Fruit fly (Drosophila melanogaster) whole organism, embryonic: ENCODE measurements around the gene CG5447.
A peak's percentile ranks its signal among the peaks of the same experiment; 100 is the strongest.

Source experiments
- Antp ChIP-seq: fragments of 200-800 bp; sonication (Bioruptor generic); optimal IDR thresholded peaks from 3 replicates; lab custom pipeline; 2016; ENCODE audit warnings: missing biosample characterization, missing genetic modification characterization
- Bdp1 ChIP-seq: fragments of 200-800 bp; sonication (Bioruptor generic); optimal IDR thresholded peaks from 3 replicates; lab custom pipeline; 2016; ENCODE audit warnings: missing biosample characterization, missing genetic modification characterization
- CG12071 ChIP-seq: fragments of 200-800 bp; sonication (Bioruptor generic); optimal IDR thresholded peaks from 3 replicates; lab custom pipeline; 2018; ENCODE audit warnings: missing biosample characterization, mild to moderate bottlenecking, missing genetic modification characterization
- CG12104 ChIP-seq: fragments of 200-800 bp; sonication (Bioruptor generic); optimal IDR thresholded peaks from 3 replicates; lab custom pipeline; 2016; ENCODE audit warnings: missing biosample characterization, missing genetic modification characterization
- CG1603 ChIP-seq: fragments of 200-800 bp; sonication (Bioruptor generic); optimal IDR thresholded peaks from 2 replicates; lab custom pipeline; 2019; ENCODE audit warnings: missing biosample characterization, mild to moderate bottlenecking, missing genetic modification characterization, moderate library complexity
- CG17359 ChIP-seq: fragments of 200-800 bp; sonication (Bioruptor generic); optimal IDR thresholded peaks from 3 replicates; lab custom pipeline; 2018; ENCODE audit warnings: missing biosample characterization, mild to moderate bottlenecking, missing genetic modification characterization, moderate library complexity
- CG17361 ChIP-seq: fragments of 200-800 bp; sonication (Bioruptor generic); IDR thresholded peaks from 3 replicates; pipeline ENCODE4 v1.3.6; 2022; ENCODE audit warnings: missing biosample characterization, missing genetic modification characterization
- CG17829 ChIP-seq: fragments of 200-800 bp; optimal IDR thresholded peaks from 2 replicates; lab custom pipeline; 2019; ENCODE audit warnings: missing biosample characterization, mild to moderate bottlenecking, missing genetic modification characterization, moderate library complexity
- CG18262 ChIP-seq: fragments of 200-800 bp; optimal IDR thresholded peaks from 3 replicates; lab custom pipeline; 2019; ENCODE audit warnings: missing biosample characterization, mild to moderate bottlenecking, missing genetic modification characterization, moderate library complexity
- CG18764 ChIP-seq: fragments of 200-800 bp; sonication (Bioruptor generic); optimal IDR thresholded peaks from 3 replicates; lab custom pipeline; 2016; ENCODE audit warnings: missing biosample characterization, missing genetic modification characterization
- CG3065 ChIP-seq: fragments of 200-800 bp; sonication (Bioruptor generic); optimal IDR thresholded peaks from 2 replicates; lab custom pipeline; 2016; ENCODE audit warnings: missing biosample characterization, missing genetic modification characterization
- CG32772 ChIP-seq: fragments of 200-800 bp; sonication (Bioruptor generic); IDR thresholded peaks from 2 replicates; pipeline ENCODE4 v1.3.6; 2022; ENCODE audit warnings: missing biosample characterization, missing genetic modification characterization
- CG3281 ChIP-seq: fragments of 200-800 bp; sonication (Bioruptor generic); optimal IDR thresholded peaks from 3 replicates; lab custom pipeline; 2017; ENCODE audit warnings: missing biosample characterization, mild to moderate bottlenecking, missing genetic modification characterization
- CG33213 ChIP-seq: fragments of 200-800 bp; sonication (Bioruptor generic); optimal IDR thresholded peaks from 3 replicates; lab custom pipeline; 2016; ENCODE audit warnings: missing biosample characterization, missing genetic modification characterization
- CG3407 ChIP-seq: fragments of 200-800 bp; sonication (Bioruptor generic); optimal IDR thresholded peaks from 2 replicates; lab custom pipeline; 2018; ENCODE audit warnings: missing biosample characterization, mild to moderate bottlenecking, missing genetic modification characterization
- CG43689 ChIP-seq: fragments of 200-800 bp; sonication (Bioruptor generic); IDR thresholded peaks from 2 replicates; pipeline ENCODE4 v1.3.6; 2022; ENCODE audit warnings: missing biosample characterization, missing genetic modification characterization
- CG5953 ChIP-seq: fragments of 200-800 bp; sonication (Bioruptor generic); IDR thresholded peaks from 2 replicates; pipeline ENCODE4 v1.3.6; 2022; ENCODE audit warnings: missing biosample characterization, missing genetic modification characterization
- CG6654 ChIP-seq: fragments of 200-800 bp; sonication (Bioruptor generic); optimal IDR thresholded peaks from 2 replicates; lab custom pipeline; 2017; ENCODE audit warnings: missing biosample characterization, mild to moderate bottlenecking, missing genetic modification characterization
- CG7839 ChIP-seq: fragments of 200-800 bp; sonication (Bioruptor generic); optimal IDR thresholded peaks from 3 replicates; lab custom pipeline; 2018; ENCODE audit warnings: missing biosample characterization, mild to moderate bottlenecking, missing genetic modification characterization, moderate library complexity
- CG9876 ChIP-seq: fragments of 200-800 bp; sonication (Bioruptor generic); optimal IDR thresholded peaks from 2 replicates; lab custom pipeline; 2016; ENCODE audit warnings: missing biosample characterization, missing genetic modification characterization
- E2f1 ChIP-seq: fragments of 200-800 bp; sonication (Bioruptor generic); IDR thresholded peaks from 2 replicates; pipeline ENCODE4 v1.3.6; 2022; ENCODE audit warnings: missing biosample characterization, missing genetic modification characterization
- ERR ChIP-seq: fragments of 200-800 bp; sonication (Bioruptor generic); optimal IDR thresholded peaks from 2 replicates; lab custom pipeline; 2016; ENCODE audit warnings: missing biosample characterization, missing genetic modification characterization
- Eip74EF ChIP-seq, 2 experiments: fragments of 200-800 bp in 1 of 2; fragments of >200 bp in 1 of 2; sonication (Bioruptor generic) in 1 of 2; optimal IDR thresholded peaks; 2 replicates each; lab custom pipeline; 2017 to 2019; ENCODE audit warnings: missing biosample characterization in 2 of 2, missing genetic modification characterization in 2 of 2, mild to moderate bottlenecking in 1 of 2, moderate library complexity in 1 of 2
- H15 ChIP-seq: fragments of 200-800 bp; sonication (Bioruptor generic); IDR thresholded peaks from 3 replicates; pipeline ENCODE4 v1.3.6; 2022; ENCODE audit warnings: missing biosample characterization, missing genetic modification characterization
- Rfx ChIP-seq: fragments of 200-800 bp; sonication (Bioruptor generic); IDR thresholded peaks from 2 replicates; pipeline ENCODE4 v1.3.6; 2022; ENCODE audit warnings: missing biosample characterization, missing genetic modification characterization
- Six4 ChIP-seq: fragments of 200-800 bp; sonication (Bioruptor generic); optimal IDR thresholded peaks from 2 replicates; lab custom pipeline; 2016; ENCODE audit warnings: missing biosample characterization, missing genetic modification characterization
- Spps ChIP-seq: fragments of 200-800 bp; sonication (Bioruptor generic); optimal IDR thresholded peaks from 2 replicates; lab custom pipeline; 2018; ENCODE audit warnings: missing biosample characterization, mild to moderate bottlenecking, missing genetic modification characterization
- Trl ChIP-seq, 3 experiments: fragments of >200 bp in 2 of 3; fragments of 200-800 bp in 1 of 3; sonication (Bioruptor generic) in 1 of 3; optimal IDR thresholded peaks; 2 replicates in 1 of 3; 3 replicates in 2 of 3; lab custom pipeline; 2016 to 2017; ENCODE audit warnings: missing biosample characterization in 1 of 3, missing genetic modification characterization in 1 of 3
- Xbp1 ChIP-seq: fragments of 200-800 bp; sonication (Bioruptor generic); optimal IDR thresholded peaks from 3 replicates; lab custom pipeline; 2016; ENCODE audit warnings: missing biosample characterization, mild to moderate bottlenecking, missing genetic modification characterization
- bbx ChIP-seq: fragments of 200-800 bp; sonication (Bioruptor generic); IDR thresholded peaks from 2 replicates; pipeline ENCODE4 v1.3.6; 2022; ENCODE audit warnings: missing biosample characterization, missing genetic modification characterization; ENCODE audit not compliant: partially characterized antibody
- corto ChIP-seq: fragments of 200-800 bp; sonication (Bioruptor generic); optimal IDR thresholded peaks from 2 replicates; lab custom pipeline; 2016; ENCODE audit warnings: missing biosample characterization, mild to moderate bottlenecking, missing genetic modification characterization, moderate library complexity
- cwo ChIP-seq: fragments of 200-800 bp; sonication (Bioruptor generic); optimal IDR thresholded peaks from 3 replicates; lab custom pipeline; 2017; ENCODE audit warnings: missing biosample characterization, missing genetic modification characterization, mild to moderate bottlenecking, moderate library complexity, missing genetic modification reagents
- esg ChIP-seq: fragments of 200-800 bp; sonication (Bioruptor generic); conservative IDR thresholded peaks from 2 replicates; pipeline ENCODE4 v1.3.6; 2022; ENCODE audit warnings: missing biosample characterization, missing genetic modification characterization
- gce ChIP-seq: fragments of 200-800 bp; sonication (Bioruptor generic); IDR thresholded peaks from 3 replicates; pipeline ENCODE4 v1.3.6; 2022; ENCODE audit warnings: missing biosample characterization, missing genetic modification characterization
- gcm2 ChIP-seq: fragments of 200-800 bp; sonication (Bioruptor generic); optimal IDR thresholded peaks from 2 replicates; lab custom pipeline; 2016; ENCODE audit warnings: missing biosample characterization, missing genetic modification characterization
- gem ChIP-seq: fragments of 200-800 bp; sonication (Bioruptor generic); optimal IDR thresholded peaks from 2 replicates; lab custom pipeline; 2019; ENCODE audit warnings: missing biosample characterization, mild to moderate bottlenecking, missing genetic modification characterization, moderate library complexity
- grn ChIP-seq: fragments of 200-800 bp; sonication (Bioruptor generic); optimal IDR thresholded peaks from 3 replicates; lab custom pipeline; 2017; ENCODE audit warnings: missing biosample characterization, missing genetic modification characterization
- gsb ChIP-seq: fragments of 200-800 bp; sonication (Bioruptor generic); IDR thresholded peaks from 2 replicates; pipeline ENCODE4 v1.3.6; 2022; ENCODE audit warnings: missing biosample characterization, missing genetic modification characterization
- gt ChIP-seq: fragments of 200-800 bp; sonication (Bioruptor generic); IDR thresholded peaks from 2 replicates; pipeline ENCODE4 v1.3.6; 2022; ENCODE audit warnings: missing biosample characterization, missing genetic modification characterization
- lmd ChIP-seq: fragments of 200-800 bp; sonication (Bioruptor generic); IDR thresholded peaks from 2 replicates; pipeline ENCODE4 v1.3.6; 2022; ENCODE audit warnings: missing biosample characterization, missing genetic modification characterization
- odd ChIP-seq: fragments of 200-800 bp; sonication (Bioruptor generic); optimal IDR thresholded peaks from 2 replicates; lab custom pipeline; 2017; ENCODE audit warnings: missing biosample characterization, mild to moderate bottlenecking, missing genetic modification characterization
- pita ChIP-seq: fragments of 200-800 bp; sonication (Bioruptor generic); optimal IDR thresholded peaks from 2 replicates; lab custom pipeline; 2017; ENCODE audit warnings: missing biosample characterization, mild to moderate bottlenecking, missing genetic modification characterization
- repo ChIP-seq: fragments of 200-800 bp; sonication (Bioruptor generic); optimal IDR thresholded peaks from 2 replicates; lab custom pipeline; 2016; ENCODE audit warnings: missing biosample characterization, missing genetic modification characterization
- salm ChIP-seq: fragments of 200-800 bp; sonication (Bioruptor generic); optimal IDR thresholded peaks from 2 replicates; lab custom pipeline; 2018; ENCODE audit warnings: missing biosample characterization, mild to moderate bottlenecking, missing genetic modification characterization
- schlank ChIP-seq: fragments of 200-800 bp; sonication (Bioruptor generic); optimal IDR thresholded peaks from 2 replicates; lab custom pipeline; 2018; ENCODE audit warnings: missing biosample characterization, mild to moderate bottlenecking, missing genetic modification characterization
- sd ChIP-seq: fragments of 200-800 bp; sonication (Bioruptor generic); optimal IDR thresholded peaks from 3 replicates; lab custom pipeline; 2018; ENCODE audit warnings: missing biosample characterization, mild to moderate bottlenecking, missing genetic modification characterization, moderate library complexity
- sob ChIP-seq: fragments of 200-800 bp; sonication (Bioruptor generic); IDR thresholded peaks from 2 replicates; pipeline ENCODE4 v1.3.6; 2022; ENCODE audit warnings: missing biosample characterization, missing genetic modification characterization
- tgo ChIP-seq: fragments of 200-800 bp; sonication (Bioruptor generic); IDR thresholded peaks from 3 replicates; pipeline ENCODE4 v1.3.6; 2022; ENCODE audit warnings: missing biosample characterization, missing genetic modification characterization
- vnd ChIP-seq: fragments of 200-800 bp; sonication (Bioruptor generic); IDR thresholded peaks from 3 replicates; pipeline ENCODE4 v1.3.6; 2022; ENCODE audit warnings: missing biosample characterization, missing genetic modification characterization; ENCODE audit not compliant: partially characterized antibody
- vvl ChIP-seq: fragments of 200-800 bp; sonication (Bioruptor generic); IDR thresholded peaks from 2 replicates; pipeline ENCODE4 v1.3.6; 2022; ENCODE audit warnings: missing biosample characterization, missing genetic modification characterization
- zfh1 ChIP-seq: fragments of 200-800 bp; sonication (Bioruptor generic); IDR thresholded peaks from 3 replicates; pipeline ENCODE4 v1.3.6; 2022; ENCODE audit warnings: missing biosample characterization, missing genetic modification characterization

Gene CG5447

DNA sequence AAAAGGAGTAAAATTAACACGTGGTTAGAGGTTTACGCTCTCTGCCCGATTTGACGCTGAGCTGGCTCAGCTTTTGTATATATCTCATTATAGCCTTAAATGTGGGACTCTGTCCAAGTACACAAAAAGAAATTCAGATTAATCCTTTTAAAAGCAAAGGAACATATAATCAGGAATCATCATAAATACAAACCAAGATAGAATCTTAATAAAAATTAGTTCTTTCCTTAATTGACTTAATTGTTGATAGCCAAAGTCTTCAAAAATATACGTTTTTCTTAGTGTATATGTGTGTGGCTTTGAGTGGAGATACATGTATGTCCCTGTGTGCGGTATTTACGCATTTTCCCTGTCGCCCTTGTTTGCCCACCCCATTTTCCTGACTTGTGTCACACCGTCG lies 41.9 kb downstream of the CG5447 start (continued):
- no peak for TF ChIP-seq CG5953 (GFP tag; lab: Robert Waterston, UW)
- no peak for TF ChIP-seq CG18262 (tag; lab: Kevin White, UChicago)
- no peak for TF ChIP-seq CG17361
- no peak for TF ChIP-seq CG33213 (GFP tag; lab: Kevin White, UChicago)
- TF ChIP-seq CG6654 (GFP tag; lab: Kevin White, UChicago), result no peak
- no peak for TF ChIP-seq Antp (GFP tag; lab: Kevin White, UChicago)
- peak; percentile 52 for TF ChIP-seq cwo
- TF ChIP-seq Spps (tag; lab: Kevin White, UChicago), result no peak
- TF ChIP-seq CG12071 (GFP tag; lab: Kevin White, UChicago), result no peak
- no peak; the same call in 1 of the 2 replicates for TF ChIP-seq vvl (GFP tag; lab: Robert Waterston, UW)
- peak; percentile 26; the same call in 1 of the 2 replicates for TF ChIP-seq lmd (GFP tag; lab: Robert Waterston, UW)
- no peak for TF ChIP-seq bbx (GFP tag; lab: Robert Waterston, UW)
- TF ChIP-seq corto, result no peak
- TF ChIP-seq CG18764 (GFP tag; lab: Kevin White, UChicago), result no peak
- TF ChIP-seq salm (tag; lab: Kevin White, UChicago), result no peak
- peak; percentile 59 for TF ChIP-seq Rfx (GFP tag; lab: Robert Waterston, UW)
- TF ChIP-seq esg (GFP tag; lab: Robert Waterston, UW), result no peak
- peak; percentile 57 for TF ChIP-seq gem (tag; lab: Kevin White, UChicago)
- no peak for TF ChIP-seq gsb (GFP tag; lab: Robert Waterston, UW)
- TF ChIP-seq CG3281, result peak; percentile 43
- TF ChIP-seq ERR, result no peak
- peak; percentile 33; the same call in 1 of the 2 replicates for TF ChIP-seq sob
- TF ChIP-seq schlank (tag; lab: Kevin White, UChicago), result no peak
- no peak; the same call in 1 of the 2 replicates for TF ChIP-seq CG32772 (GFP tag; lab: Robert Waterston, UW)
- no peak for TF ChIP-seq CG1603 (tag; lab: Kevin White, UChicago)
- TF ChIP-seq Eip74EF (GFP tag; optimal IDR thresholded peaks at IDR 0.05; lab: Kevin White, UChicago), result no peak
- TF ChIP-seq Trl (optimal IDR thresholded peaks at IDR 0.05; lab: Kevin White, UChicago), result no peak
- no peak for TF ChIP-seq Trl (GFP tag; optimal IDR thresholded peaks at IDR 0.05; lab: Kevin White, UChicago)
- no peak for TF ChIP-seq gce (GFP tag; lab: Robert Waterston, UW)
- TF ChIP-seq CG12104 (GFP tag; lab: Kevin White, UChicago), result no peak
- no peak for TF ChIP-seq CG17829 (tag; lab: Kevin White, UChicago)
- peak; percentile 34; the same call in 1 of the 3 replicates for TF ChIP-seq tgo (GFP tag; lab: Robert Waterston, UW)
- no peak for TF ChIP-seq grn
- no peak for TF ChIP-seq vnd
- TF ChIP-seq Bdp1 (GFP tag; lab: Kevin White, UChicago), result no peak
- TF ChIP-seq repo (GFP tag; lab: Kevin White, UChicago), result no peak
- TF ChIP-seq CG3407 (GFP tag; lab: Kevin White, UChicago), result no peak
- peak; percentile 31 for TF ChIP-seq CG17359 (tag; lab: Kevin White, UChicago)
- TF ChIP-seq CG3065 (GFP tag; lab: Kevin White, UChicago), result no peak
- TF ChIP-seq gt (GFP tag; lab: Robert Waterston, UW), result no peak
- TF ChIP-seq pita (GFP tag; lab: Kevin White, UChicago), result no peak
- no peak for TF ChIP-seq CG9876
- no peak for TF ChIP-seq zfh1 (GFP tag; lab: Robert Waterston, UW)
- no peak for TF ChIP-seq gcm2 (GFP tag; lab: Kevin White, UChicago)
- TF ChIP-seq Xbp1 (GFP tag; lab: Kevin White, UChicago), result peak; percentile 11
- no peak for TF ChIP-seq Six4 (GFP tag; lab: Kevin White, UChicago)
- TF ChIP-seq sd (tag; lab: Kevin White, UChicago), result no peak
- TF ChIP-seq odd (GFP tag; lab: Kevin White, UChicago), result no peak
- TF ChIP-seq H15 (GFP tag; lab: Robert Waterston, UW), result no peak
- TF ChIP-seq CG7839 (tag; lab: Kevin White, UChicago), result peak; percentile 56
- no peak for TF ChIP-seq CG43689 (GFP tag; lab: Robert Waterston, UW)
- peak; percentile 34; the same call in 1 of the 2 replicates for TF ChIP-seq E2f1
